Worm (Caenorhabditis elegans): Measurements from ENCODE around the gene Y40C7B.4.
"Not testable (repeated sequence)": the region's sequence is repeated elsewhere in the genome, so short reads cannot be mapped to it uniquely, and the experiment has no call there.

DNA sequence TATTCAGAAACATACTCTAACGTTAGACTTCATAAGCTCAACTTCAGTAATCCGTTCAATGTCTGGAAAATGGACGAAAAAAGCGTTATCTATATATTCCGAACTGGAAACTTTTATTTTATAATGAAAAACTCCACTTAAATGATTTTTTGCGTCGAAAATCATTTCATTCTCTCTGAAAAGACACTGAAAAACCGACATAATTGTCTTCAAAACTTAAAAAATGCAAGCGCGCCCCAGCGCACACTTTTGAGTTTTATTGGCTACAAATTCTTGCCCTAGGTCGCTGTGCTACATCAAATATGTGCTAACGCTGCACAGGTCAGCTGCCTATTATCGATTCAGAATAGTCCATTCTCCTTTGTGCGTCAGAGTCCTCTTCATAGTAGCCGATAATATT lies 48.3 kb upstream of the Y40C7B.4 start, which contains the start of gene C33E10.1:
- not testable (repeated sequence) for TF ChIP-seq elt-1 (tag; optimal IDR thresholded peaks at IDR 0.05); fos-1 (tag; optimal IDR thresholded peaks at IDR 0.05); lin-39 (tag; optimal IDR thresholded peaks at IDR 0.05); nhr-237 (tag; optimal IDR thresholded peaks at IDR 0.05); lsy-2 (tag; optimal IDR thresholded peaks at IDR 0.05); unc-55 (GFP tag; optimal IDR thresholded peaks at IDR 0.05); ZK546.5 (tag; optimal IDR thresholded peaks at IDR 0.05); mbf-1 (tag; optimal IDR thresholded peaks at IDR 0.05)
